Fruit fly (Drosophila melanogaster): ENCODE data around the gene IP3K1.

Gene IP3K1

dm6 chr2L:9763212-9763869 is 18.8 kb upstream of the IP3K1 start, which contains the start of the genes Taf11 and und:
Gene Taf11, minus strand, starts transcription at chr2L:9763262.
Gene und, plus strand, starts transcription at chr2L:9763369.
- TF ChIP-seq CTCF (optimal IDR thresholded peaks at IDR 0.05): no peak
- no peak for TF ChIP-seq CG8478 (optimal IDR thresholded peaks at IDR 0.05)

dm6 chr2L:9766758-9767157 is 15.4 kb upstream of the IP3K1 start, which contains the start of gene CG4017:
Gene CG4017, plus strand, starts transcription at chr2L:9767058.
- TF ChIP-seq CTCF (optimal IDR thresholded peaks at IDR 0.05): no peak
- no peak for TF ChIP-seq CG8478 (optimal IDR thresholded peaks at IDR 0.05)

dm6 chr2L:9768735-9769134 is 13.4 kb upstream of the IP3K1 start, which contains the start of gene CG17633:
Gene CG17633, plus strand, starts transcription at chr2L:9769060.
- TF ChIP-seq CTCF (optimal IDR thresholded peaks at IDR 0.05): no peak
- no peak for TF ChIP-seq CG8478 (optimal IDR thresholded peaks at IDR 0.05)

dm6 chr2L:9770896-9771295 is 11.3 kb upstream of the IP3K1 start, which contains the start of gene ppk18:
Gene ppk18, minus strand, starts transcription at chr2L:9770996.
- no peak for TF ChIP-seq CG8478 (optimal IDR thresholded peaks at IDR 0.05)
- TF ChIP-seq CTCF (optimal IDR thresholded peaks at IDR 0.05): no peak

- no peak for TF ChIP-seq CTCF (optimal IDR thresholded peaks at IDR 0.05)
- no peak for TF ChIP-seq CG8478 (optimal IDR thresholded peaks at IDR 0.05)
Measured at dm6 chr2L:9774980-9775628, 7.1 kb upstream of the IP3K1 start, which contains the start of the genes ppk11 and ppk16. Gene ppk11, minus strand, starts transcription at chr2L:9775030. Gene ppk16, minus strand, starts transcription at chr2L:9775030.

dm6 chr2L:9777927-9778326 is 4.3 kb upstream of the IP3K1 start:
- TF ChIP-seq CG8478 (optimal IDR thresholded peaks at IDR 0.05): no peak
- TF ChIP-seq CTCF (optimal IDR thresholded peaks at IDR 0.05): no peak

dm6 chr2L:9778416-9778815 is 3.8 kb upstream of the IP3K1 start:
- TF ChIP-seq CG8478 (optimal IDR thresholded peaks at IDR 0.05): no peak
- no peak for TF ChIP-seq CTCF (optimal IDR thresholded peaks at IDR 0.05)

- no peak for TF ChIP-seq CTCF (optimal IDR thresholded peaks at IDR 0.05)
- TF ChIP-seq CG8478 (optimal IDR thresholded peaks at IDR 0.05): no peak
Measured at dm6 chr2L:9779147-9779546, 3.0 kb upstream of the IP3K1 start.

- no peak for TF ChIP-seq CTCF (optimal IDR thresholded peaks at IDR 0.05)
- no peak for TF ChIP-seq CG8478 (optimal IDR thresholded peaks at IDR 0.05)
Measured at dm6 chr2L:9779754-9780153, 2.4 kb upstream of the IP3K1 start.

dm6 chr2L:9783130-9783529 is 946 bp downstream of the IP3K1 start:
- TF ChIP-seq CTCF (optimal IDR thresholded peaks at IDR 0.05) (no peak), CG8478 (optimal IDR thresholded peaks at IDR 0.05) (no peak)

dm6 chr2L:9784468-9784867 is 2.3 kb downstream of the IP3K1 start:
- TF ChIP-seq CG8478 (optimal IDR thresholded peaks at IDR 0.05) (no peak), CTCF (optimal IDR thresholded peaks at IDR 0.05) (no peak)

dm6 chr2L:9785917-9786432 is 3.8 kb downstream of the IP3K1 start:
- TF ChIP-seq CTCF (optimal IDR thresholded peaks at IDR 0.05) (no peak), CG8478 (optimal IDR thresholded peaks at IDR 0.05) (no peak)

dm6 chr2L:9790535-9790992 is 8.4 kb downstream of the IP3K1 start, which contains the start of gene CG4036:
Gene CG4036, plus strand, starts transcription at chr2L:9790882.
- no peak for TF ChIP-seq CTCF (optimal IDR thresholded peaks at IDR 0.05)
- TF ChIP-seq CG8478 (optimal IDR thresholded peaks at IDR 0.05): no peak

- TF ChIP-seq CG8478 (optimal IDR thresholded peaks at IDR 0.05) (no peak), CTCF (optimal IDR thresholded peaks at IDR 0.05) (no peak)
Measured at dm6 chr2L:9792945-9793344, 10.8 kb downstream of the IP3K1 start, which contains the start of gene CG13123. Gene CG13123, minus strand, starts transcription at chr2L:9793107.

dm6 chr2L:9828867-9829266 is 46.7 kb downstream of the IP3K1 start:
- TF ChIP-seq CTCF (optimal IDR thresholded peaks at IDR 0.05) (no peak), CG8478 (optimal IDR thresholded peaks at IDR 0.05) (no peak)

dm6 chr2L:9836767-9837166 is 54.6 kb downstream of the IP3K1 start:
- TF ChIP-seq CTCF (optimal IDR thresholded peaks at IDR 0.05): no peak
- TF ChIP-seq CG8478 (optimal IDR thresholded peaks at IDR 0.05): no peak
